Fruit fly (Drosophila melanogaster) whole organism, prepupa: ENCODE data around the gene CG8419.

Experiments
- CG11902 ChIP-seq: fragments of 200-800 bp; sonication (Bioruptor generic); optimal IDR thresholded peaks from 3 replicates; lab custom pipeline; 2016; ENCODE audit warnings: missing biosample characterization, missing genetic modification characterization
- CG16779 ChIP-seq: fragments of 200-800 bp; sonication (Bioruptor generic); optimal IDR thresholded peaks from 3 replicates; lab custom pipeline; 2017; ENCODE audit warnings: missing biosample characterization, mild to moderate bottlenecking, missing genetic modification characterization
- CG6276 ChIP-seq: fragments of 200-800 bp; sonication (Bioruptor generic); optimal IDR thresholded peaks from 2 replicates; lab custom pipeline; 2017; ENCODE audit warnings: missing biosample characterization, mild to moderate bottlenecking, missing genetic modification characterization
- CG6792 ChIP-seq: fragments of 200-800 bp; sonication (Bioruptor generic); optimal IDR thresholded peaks from 3 replicates; lab custom pipeline; 2016; ENCODE audit warnings: missing biosample characterization, missing genetic modification characterization
- CG9139 ChIP-seq: fragments of 200-800 bp; sonication (Bioruptor generic); optimal IDR thresholded peaks from 3 replicates; lab custom pipeline; 2017; ENCODE audit warnings: missing biosample characterization, mild to moderate bottlenecking, missing genetic modification characterization
- Gug ChIP-seq: fragments of 200-800 bp; sonication (Bioruptor generic); IDR thresholded peaks from 2 replicates; pipeline ENCODE4 v1.3.6; 2022; ENCODE audit warnings: missing biosample characterization, missing genetic modification characterization
- Lpt ChIP-seq: fragments of 200-800 bp; sonication (Bioruptor generic); optimal IDR thresholded peaks from 3 replicates; lab custom pipeline; 2016; ENCODE audit warnings: missing biosample characterization, missing genetic modification characterization
- OdsH ChIP-seq: fragments of 200-800 bp; sonication (Bioruptor generic); optimal IDR thresholded peaks from 3 replicates; lab custom pipeline; 2016; ENCODE audit warnings: missing biosample characterization, missing genetic modification characterization
- Sox102F ChIP-seq: fragments of 200-800 bp; sonication (Bioruptor generic); optimal IDR thresholded peaks from 2 replicates; lab custom pipeline; 2016; ENCODE audit warnings: missing biosample characterization, mild to moderate bottlenecking, missing genetic modification characterization
- acj6 ChIP-seq: fragments of 200-800 bp; sonication (Bioruptor generic); optimal IDR thresholded peaks from 3 replicates; lab custom pipeline; 2016; ENCODE audit warnings: missing biosample characterization, missing genetic modification characterization
- dac ChIP-seq: fragments of 200-800 bp; sonication (Bioruptor generic); optimal IDR thresholded peaks from 2 replicates; lab custom pipeline; 2017; ENCODE audit warnings: missing biosample characterization, mild to moderate bottlenecking, missing genetic modification characterization
- topi ChIP-seq: fragments of 200-800 bp; sonication (Bioruptor generic); optimal IDR thresholded peaks from 3 replicates; lab custom pipeline; 2016; ENCODE audit warnings: missing biosample characterization, missing genetic modification characterization

dm6 chr2L:8209362-8209761 is 3.4 kb downstream of the CG8419 start:
- TF ChIP-seq Sox102F (no peak), CG16779 (no peak), CG9139 (GFP tag; lab: Kevin White, UChicago) (no peak), CG11902 (no peak), topi (no peak), OdsH (GFP tag; lab: Kevin White, UChicago) (no peak), acj6 (GFP tag; lab: Kevin White, UChicago) (no peak), Lpt (no peak), Gug (no peak), CG6792 (GFP tag; lab: Kevin White, UChicago) (no peak), CG6276 (GFP tag; lab: Kevin White, UChicago) (no peak), dac (GFP tag; lab: Kevin White, UChicago) (no peak)
